Worm (Caenorhabditis elegans): ENCODE data around the gene irld-36.

DNA sequence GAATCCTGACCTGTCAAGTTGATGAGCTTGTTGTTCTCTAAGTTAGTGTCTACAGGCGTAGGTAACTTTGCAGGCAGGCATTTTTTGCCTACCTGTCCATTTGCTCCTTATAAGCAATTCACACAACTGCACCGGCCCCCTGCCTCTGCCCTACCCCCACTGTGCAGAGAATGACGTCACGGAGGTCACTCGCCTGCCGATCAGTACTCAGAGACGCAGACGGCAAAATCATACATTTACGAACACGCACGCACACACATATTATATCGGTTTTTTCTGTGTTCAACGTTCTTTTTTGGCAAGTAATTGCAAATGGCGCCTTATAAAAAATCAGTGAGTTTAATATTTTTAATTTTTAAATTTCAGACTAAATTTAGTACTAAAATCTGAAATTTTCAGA lies 15.7 kb upstream of the irld-36 start, which contains the start of gene duxl-1:
- TF ChIP-seq mab-5 (tag; optimal IDR thresholded peaks at IDR 0.05) (no peak), zip-8 (tag; optimal IDR thresholded peaks at IDR 0.05) (peak; percentile 8), lsy-2 (tag; optimal IDR thresholded peaks at IDR 0.05) (no peak), blmp-1 (tag; optimal IDR thresholded peaks at IDR 0.05) (no peak)
